Worm (Caenorhabditis elegans): ENCODE data around the gene sru-27.

DNA sequence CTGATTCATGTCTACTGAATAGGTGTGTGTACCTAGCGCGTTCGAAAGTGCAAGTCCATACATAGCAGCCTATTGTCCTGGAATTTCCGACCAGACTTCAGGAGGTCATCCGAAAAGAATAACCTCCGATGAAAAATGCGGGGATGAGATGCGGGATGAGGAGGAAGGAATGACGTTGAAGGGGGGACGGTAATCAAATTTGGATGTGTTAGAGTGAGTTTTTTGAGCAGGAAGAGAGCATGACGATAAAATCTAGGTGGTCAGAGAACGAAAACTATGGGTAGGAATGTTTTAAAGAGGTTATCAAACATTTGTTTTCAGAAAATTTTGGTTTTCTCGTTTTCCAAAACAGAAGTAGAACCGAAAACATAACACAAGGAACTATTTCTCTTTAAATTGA, 13.2 kb upstream of the sru-27 start:
- TF ChIP-seq nhr-84 (tag; optimal IDR thresholded peaks at IDR 0.05) (no peak), egl-13 (tag; optimal IDR thresholded peaks at IDR 0.05) (no peak), lin-39 (tag; optimal IDR thresholded peaks at IDR 0.05) (no peak), lin-15B (tag; optimal IDR thresholded peaks at IDR 0.05) (no peak), ceh-88 (GFP tag; IDR thresholded peaks at IDR 0.05) (no peak), mdl-1 (tag; optimal IDR thresholded peaks at IDR 0.05) (no peak)

Measured in whole organism, L1 larva.